Worm (Caenorhabditis elegans) whole organism, L2 larva: ENCODE results near the gene uncp-18.

Experiments
- ceh-82 ChIP-seq: fragments of 150-350 bp; optimal IDR thresholded peaks from 2 replicates; lab custom pipeline; 2014; ENCODE audit warnings: missing biosample characterization, missing genetic modification characterization
- egl-27 ChIP-seq: sonication (generic microtip); optimal IDR thresholded peaks from 3 replicates; lab custom pipeline; 2017; ENCODE audit warnings: missing biosample characterization, missing genetic modification reagents, missing genetic modification characterization
- lin-13 ChIP-seq: fragments of 150-350 bp; optimal IDR thresholded peaks from 2 replicates; lab custom pipeline; 2014; ENCODE audit warnings: missing biosample characterization, missing genetic modification reagents, missing genetic modification characterization
- mab-5 ChIP-seq: fragments of 150-350 bp; optimal IDR thresholded peaks from 2 replicates; lab custom pipeline; 2014; ENCODE audit warnings: missing biosample characterization, missing genetic modification characterization
- nhr-11 ChIP-seq: fragments of 150-350 bp; optimal IDR thresholded peaks from 2 replicates; lab custom pipeline; 2014; ENCODE audit warnings: missing biosample characterization, missing genetic modification characterization
- nhr-237 ChIP-seq: fragments of 150-350 bp; optimal IDR thresholded peaks from 2 replicates; lab custom pipeline; 2014; ENCODE audit warnings: missing biosample characterization, missing genetic modification characterization
- nhr-6 ChIP-seq: fragments of 150-350 bp; optimal IDR thresholded peaks from 2 replicates; lab custom pipeline; 2014; ENCODE audit warnings: missing biosample characterization, missing genetic modification characterization
- nhr-77 ChIP-seq: fragments of 150-350 bp; optimal IDR thresholded peaks from 2 replicates; lab custom pipeline; 2014; ENCODE audit warnings: missing biosample characterization, missing genetic modification characterization
- sma-3 ChIP-seq: sonication (generic microtip); optimal IDR thresholded peaks from 2 replicates; lab custom pipeline; 2016; ENCODE audit warnings: missing genetic modification reagents, missing genetic modification characterization, missing compliant biosample characterization
- unc-62 ChIP-seq: fragments of 150-350 bp; optimal IDR thresholded peaks from 2 replicates; lab custom pipeline; 2014; ENCODE audit warnings: missing biosample characterization, missing genetic modification reagents, missing genetic modification characterization
- zag-1 ChIP-seq: fragments of 150-350 bp; optimal IDR thresholded peaks from 2 replicates; lab custom pipeline; 2014; ENCODE audit warnings: missing biosample characterization, missing genetic modification characterization
- ztf-4 ChIP-seq: fragments of 150-350 bp; optimal IDR thresholded peaks from 2 replicates; lab custom pipeline; 2014; ENCODE audit warnings: missing biosample characterization, missing genetic modification characterization

ce11 chrIV:426597-426996, 36.2 kb downstream of the uncp-18 start:
- TF ChIP-seq sma-3 (GFP tag; lab: Kevin White, UChicago) (no peak), lin-13 (GFP tag; lab: Kevin White, UChicago) (no peak), nhr-237 (tag; lab: Kevin White, UChicago) (no peak), ceh-82 (no peak), mab-5 (tag; lab: Kevin White, UChicago) (no peak), unc-62 (GFP tag; lab: Kevin White, UChicago) (no peak), ztf-4 (tag; lab: Kevin White, UChicago) (no peak), egl-27 (no peak), nhr-6 (tag; lab: Kevin White, UChicago) (no peak), nhr-11 (tag; lab: Kevin White, UChicago) (no peak), zag-1 (tag; lab: Kevin White, UChicago) (no peak), nhr-77 (no peak)
